Worm (Caenorhabditis elegans): ENCODE measurements around the gene srj-13.

DNA sequence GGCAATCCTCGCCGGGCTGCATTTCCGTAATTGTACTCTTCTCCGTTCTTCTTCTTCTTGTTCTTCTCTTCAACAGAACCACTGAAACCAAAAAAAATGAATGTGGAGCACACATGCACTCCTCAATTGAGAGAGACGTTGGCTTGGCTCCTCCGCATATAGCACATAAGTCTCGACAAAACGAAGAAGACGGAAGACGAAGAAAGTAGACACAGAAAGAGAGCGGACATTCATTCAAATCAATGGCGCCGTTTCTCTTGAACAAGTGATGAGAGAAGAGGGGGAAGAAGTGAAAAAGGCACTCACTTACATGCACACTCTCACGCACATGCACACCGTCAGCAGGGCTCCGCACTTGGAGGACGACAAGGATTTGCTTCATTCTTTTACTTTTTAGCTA lies 35.1 kb downstream of the srj-13 start, which contains the start of gene F25E5.9:
- TF ChIP-seq ceh-16 (tag; optimal IDR thresholded peaks at IDR 0.05) (no peak), elt-1 (tag; optimal IDR thresholded peaks at IDR 0.05) (no peak), lsy-12 (tag; optimal IDR thresholded peaks at IDR 0.05) (no peak), nhr-237 (tag; optimal IDR thresholded peaks at IDR 0.05) (no peak)

Data from whole organism, L3 larva.